Fruit fly (Drosophila melanogaster): Measurements from ENCODE around the gene CG31937.

Gene CG31937

dm6 chr2L:1737057-1737581, 7.4 kb downstream of the CG31937 start (continued):
- TF ChIP-seq CG6791 (GFP tag; IDR thresholded peaks at IDR 0.05; ENCODE audit: partially characterized antibody) (0 out of 3 replicates have a peak, but pooled peaks have one; percentile 39), aop (GFP tag; IDR thresholded peaks at IDR 0.05) (no peak), da (GFP tag; optimal IDR thresholded peaks at IDR 0.05) (peak; percentile 75), CG13287 (GFP tag; IDR thresholded peaks at IDR 0.05; ENCODE audit: partially characterized antibody) (peak; percentile 42; the same call in 1 of the 2 replicates), CG10979 (tag; optimal IDR thresholded peaks at IDR 0.05) (peak; percentile 88), CG8765 (GFP tag; IDR thresholded peaks at IDR 0.05) (peak; percentile 68; the same call in 1 of the 2 replicates), CG14014 (GFP tag; IDR thresholded peaks at IDR 0.05) (peak; percentile 74), pzg (GFP tag; optimal IDR thresholded peaks at IDR 0.05) (no peak), CG15601 (tag; optimal IDR thresholded peaks at IDR 0.05) (peak; percentile 69), Drgx (GFP tag; IDR thresholded peaks at IDR 0.05) (peak; percentile 95), CG12236 (GFP tag; optimal IDR thresholded peaks at IDR 0.05) (peak; percentile 86), CG13296 (GFP tag; optimal IDR thresholded peaks at IDR 0.05) (peak; percentile 36), vvl (GFP tag; IDR thresholded peaks at IDR 0.05) (peak; percentile 90), Med (GFP tag) (peak; percentile 98), sd (tag; optimal IDR thresholded peaks at IDR 0.05) (peak; percentile 52), emc (GFP tag; optimal IDR thresholded peaks at IDR 0.05) (peak; percentile 27), CG12071 (GFP tag; optimal IDR thresholded peaks at IDR 0.05) (peak; percentile 65), nom (GFP tag; optimal IDR thresholded peaks at IDR 0.05) (peak; percentile 12), Rx (GFP tag; IDR thresholded peaks at IDR 0.05) (peak; percentile 70), ab (GFP tag; optimal IDR thresholded peaks at IDR 0.05) (peak; percentile 83), CG12659 (GFP tag; optimal IDR thresholded peaks at IDR 0.05) (peak; percentile 84), CG15514 (GFP tag; optimal IDR thresholded peaks at IDR 0.05) (peak; percentile 48), crp (GFP tag; optimal IDR thresholded peaks at IDR 0.05) (peak in 1 of 2 experiments; percentile 53), cg (GFP tag; optimal IDR thresholded peaks at IDR 0.05) (no peak), phol (tag; optimal IDR thresholded peaks at IDR 0.05) (peak; percentile 91), CG16815 (GFP tag; optimal IDR thresholded peaks at IDR 0.05) (peak; percentile 90), CG2199 (GFP tag; IDR thresholded peaks at IDR 0.05) (no peak), crol (GFP tag; IDR thresholded peaks at IDR 0.05) (0 out of 2 replicates have a peak, but pooled peaks have one; percentile 23), chif (GFP tag; optimal IDR thresholded peaks at IDR 0.05) (peak; percentile 87 to 94), Mad (GFP tag; optimal IDR thresholded peaks at IDR 0.05) (peak; percentile 86), Fer3 (tag; optimal IDR thresholded peaks at IDR 0.05) (peak; percentile 73), CG4282 (GFP tag; optimal IDR thresholded peaks at IDR 0.05) (peak; percentile 29), sr (GFP tag; IDR thresholded peaks at IDR 0.05) (peak; percentile 45; the same call in 1 of the 3 replicates), dimm (GFP tag; IDR thresholded peaks at IDR 0.05) (no peak), CG7987 (GFP tag; optimal IDR thresholded peaks at IDR 0.05) (peak; percentile 39), Lim3 (GFP tag; IDR thresholded peaks at IDR 0.05) (peak; percentile 47; the same call in 1 of the 2 replicates), chn (GFP tag; optimal IDR thresholded peaks at IDR 0.05) (peak; percentile 93)

dm6 chr2L:1738054-1738453, 8.4 kb downstream of the CG31937 start:
- no peak for TF ChIP-seq CG18764 (GFP tag; optimal IDR thresholded peaks at IDR 0.05)
- TF ChIP-seq chm (GFP tag; IDR thresholded peaks at IDR 0.05) = no peak
- no peak for TF ChIP-seq ewg (GFP tag; optimal IDR thresholded peaks at IDR 0.05)
- TF ChIP-seq phol (tag; optimal IDR thresholded peaks at IDR 0.05) = peak; percentile 62
- TF ChIP-seq vfl (GFP tag; optimal IDR thresholded peaks at IDR 0.05) = no peak
- TF ChIP-seq D19A (tag; optimal IDR thresholded peaks at IDR 0.05) = peak; percentile 27
- TF ChIP-seq Pdp1 (GFP tag; optimal IDR thresholded peaks at IDR 0.05) = no peak
- TF ChIP-seq Doc3 (GFP tag; IDR thresholded peaks at IDR 0.05; ENCODE audit: partially characterized antibody) = no peak
- no peak for TF ChIP-seq CG9437 (GFP tag; optimal IDR thresholded peaks at IDR 0.05)
- TF ChIP-seq CG31441 (GFP tag; IDR thresholded peaks at IDR 0.05) = peak; percentile 52; the same call in 1 of the 2 replicates
- no peak for TF ChIP-seq CG5180 (GFP tag; optimal IDR thresholded peaks at IDR 0.05)
- no peak for TF ChIP-seq Nf-YB (GFP tag; optimal IDR thresholded peaks at IDR 0.05)
- TF ChIP-seq CG13424 (tag; optimal IDR thresholded peaks at IDR 0.05) = peak; percentile 4
- TF ChIP-seq sens-2 (GFP tag; IDR thresholded peaks at IDR 0.05) = no peak
- no peak for TF ChIP-seq CG3065 (GFP tag; optimal IDR thresholded peaks at IDR 0.05)

Measured in whole organism, embryonic.